Fruit fly (Drosophila melanogaster): ENCODE results near the gene CG12438.

Gene CG12438

dm6 chr2L:8787575-8787974 lies 35.5 kb downstream of the CG12438 start:
- no peak for TF ChIP-seq CG17801 (GFP tag; optimal IDR thresholded peaks at IDR 0.05; ENCODE audit: partially characterized antibody)

DNA sequence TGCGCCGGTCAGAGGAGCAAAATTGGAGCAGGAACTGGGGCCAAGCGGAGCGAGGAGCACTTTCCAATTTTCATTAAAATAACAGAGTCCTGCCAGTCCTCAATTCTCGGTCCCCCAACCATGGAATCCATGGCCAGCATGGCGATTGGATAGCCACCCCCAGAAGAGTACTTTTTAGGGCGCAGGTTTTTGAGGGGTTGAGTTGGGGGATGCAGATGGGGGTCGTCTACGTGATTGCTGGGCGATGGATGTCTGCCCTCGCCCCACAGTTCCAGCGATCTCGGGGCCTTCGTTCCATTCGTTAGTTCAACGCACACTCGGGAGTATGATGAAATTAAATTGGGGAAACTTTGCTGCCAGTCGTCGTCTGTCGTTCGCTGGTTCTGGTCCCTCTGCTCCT lies 39.6 kb downstream of the CG12438 start:
- TF ChIP-seq CG17801 (GFP tag; optimal IDR thresholded peaks at IDR 0.05; ENCODE audit: partially characterized antibody), result no peak

DNA sequence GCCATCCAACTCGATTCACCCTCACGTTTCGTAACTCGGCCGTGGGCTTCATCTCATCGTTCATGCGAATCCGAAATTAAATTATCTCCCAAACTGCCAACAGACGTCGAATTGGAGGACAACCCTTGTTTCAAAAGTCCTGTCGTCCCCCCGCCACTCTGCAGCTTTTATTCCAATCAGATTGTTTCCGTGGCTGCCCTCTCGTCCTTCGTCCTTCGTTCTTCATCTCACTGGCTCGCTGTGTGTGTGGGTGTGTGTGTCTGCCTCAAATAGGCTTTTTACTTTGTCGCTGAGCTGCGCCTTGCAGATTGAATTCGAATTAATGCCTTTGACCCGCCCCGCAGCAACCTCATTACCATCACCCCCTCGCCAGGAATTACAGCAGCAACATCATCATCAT lies 42.1 kb downstream of the CG12438 start:
- no peak for TF ChIP-seq CG17801 (GFP tag; optimal IDR thresholded peaks at IDR 0.05; ENCODE audit: partially characterized antibody)

dm6 chr2L:8799009-8799408 lies 46.9 kb downstream of the CG12438 start:
- TF ChIP-seq CG17801 (GFP tag; optimal IDR thresholded peaks at IDR 0.05; ENCODE audit: partially characterized antibody), result no peak

Measured in ovary, adult (tissue).